Worm (Caenorhabditis elegans) whole organism, midembryonic: Measurements from ENCODE around the gene F53C11.4.

Experiments used
- T22C8.4 ChIP-seq: fragments of 200-800 bp; sonication (Bioruptor generic); IDR thresholded peaks from 2 replicates; pipeline ENCODE4 v1.3.6; 2022; ENCODE audit warnings: missing genetic modification characterization, missing compliant biosample characterization
- cog-1 ChIP-seq: sonication (generic microtip); optimal IDR thresholded peaks from 2 replicates; lab custom pipeline; 2016; ENCODE audit warnings: missing genetic modification characterization, missing compliant biosample characterization
- flt-1 ChIP-seq: fragments of 200-800 bp; sonication (Bioruptor generic); IDR thresholded peaks from 2 replicates; pipeline ENCODE4 v1.3.6; 2022; ENCODE audit warnings: missing genetic modification characterization, missing compliant biosample characterization
- klf-2 ChIP-seq: fragments of 200-800 bp; sonication (Bioruptor generic); conservative IDR thresholded peaks from 2 replicates; pipeline ENCODE4 v1.3.6; 2022; ENCODE audit warnings: missing genetic modification reagents, missing genetic modification characterization, missing compliant biosample characterization
- med-1 ChIP-seq: sonication (generic microtip); optimal IDR thresholded peaks from 2 replicates; lab custom pipeline; 2017; ENCODE audit warnings: missing genetic modification characterization, mild to moderate bottlenecking, missing compliant biosample characterization, antibody characterized with exemption, missing genetic modification reagents; ENCODE audit not compliant: insufficient read depth
- ref-1 ChIP-seq: fragments of 200-800 bp; sonication (Bioruptor generic); conservative IDR thresholded peaks from 2 replicates; pipeline ENCODE4 v1.3.6; 2022; ENCODE audit warnings: missing genetic modification reagents, missing genetic modification characterization, missing compliant biosample characterization
- tab-1 ChIP-seq: fragments of 200-800 bp; sonication (Bioruptor generic); IDR thresholded peaks from 2 replicates; pipeline ENCODE4 v1.3.6; 2022; ENCODE audit warnings: missing genetic modification characterization, missing compliant biosample characterization
- ztf-23 ChIP-seq: fragments of 200-800 bp; sonication (Bioruptor generic); IDR thresholded peaks from 2 replicates; pipeline ENCODE4 v1.3.6; 2022; ENCODE audit warnings: missing genetic modification reagents, missing genetic modification characterization, missing compliant biosample characterization
- ztf-29 ChIP-seq: fragments of 200-800 bp; sonication (Bioruptor generic); IDR thresholded peaks from 2 replicates; pipeline ENCODE4 v1.3.6; 2022; ENCODE audit warnings: missing genetic modification reagents, missing genetic modification characterization, missing compliant biosample characterization

Gene F53C11.4

DNA sequence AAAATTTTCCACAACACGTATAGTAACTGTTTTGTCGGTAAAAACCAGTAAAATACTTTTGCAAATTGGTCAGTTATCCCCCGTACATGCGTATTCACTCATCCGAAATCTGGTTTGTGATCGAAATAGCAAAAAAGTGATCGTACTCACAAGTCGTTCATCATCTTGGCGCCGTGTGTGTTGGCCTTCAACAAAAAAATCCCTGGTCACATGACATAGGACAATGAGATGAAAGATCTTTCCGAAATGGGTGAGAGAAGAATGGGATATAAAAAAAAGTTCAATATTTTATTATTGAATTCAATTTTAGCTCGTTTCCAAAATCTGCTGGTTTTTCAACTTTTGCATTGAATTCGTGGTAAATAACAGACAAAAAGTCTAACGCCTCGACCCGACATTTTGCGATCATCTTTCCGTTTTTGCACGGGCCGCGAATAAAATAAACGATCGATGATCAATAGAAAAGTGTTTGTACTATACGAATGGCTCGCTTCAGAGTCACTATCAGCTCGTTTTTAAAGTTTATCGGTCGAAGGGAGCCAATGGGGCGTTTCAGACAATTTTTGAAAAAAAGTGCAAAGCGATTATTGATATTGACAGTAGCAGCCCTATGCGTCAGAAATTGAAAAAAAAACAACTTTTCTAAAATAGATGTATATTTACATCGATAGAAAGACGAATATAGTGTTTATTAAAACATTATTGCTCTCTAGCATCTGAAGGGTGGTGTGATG, 963 bp upstream of the F53C11.4 start:
- no peak for TF ChIP-seq ztf-23 (GFP tag; lab: Robert Waterston, UW)
- no peak for TF ChIP-seq med-1
- TF ChIP-seq cog-1 (tag; lab: Kevin White, UChicago) = no peak
- TF ChIP-seq T22C8.4 (GFP tag; lab: Robert Waterston, UW) = no peak
- TF ChIP-seq ref-1 (GFP tag; lab: Robert Waterston, UW) = no peak
- TF ChIP-seq tab-1 (GFP tag; lab: Robert Waterston, UW) = no peak
- TF ChIP-seq flt-1 (GFP tag; lab: Robert Waterston, UW) = no peak
- no peak for TF ChIP-seq ztf-29 (GFP tag; lab: Robert Waterston, UW)
- no peak for TF ChIP-seq klf-2 (GFP tag; lab: Robert Waterston, UW)

ce11 chrV:13785767-13786166, 1.4 kb downstream of the F53C11.4 start:
- TF ChIP-seq med-1 (no peak), ref-1 (GFP tag; lab: Robert Waterston, UW) (no peak), ztf-29 (GFP tag; lab: Robert Waterston, UW) (no peak)

DNA sequence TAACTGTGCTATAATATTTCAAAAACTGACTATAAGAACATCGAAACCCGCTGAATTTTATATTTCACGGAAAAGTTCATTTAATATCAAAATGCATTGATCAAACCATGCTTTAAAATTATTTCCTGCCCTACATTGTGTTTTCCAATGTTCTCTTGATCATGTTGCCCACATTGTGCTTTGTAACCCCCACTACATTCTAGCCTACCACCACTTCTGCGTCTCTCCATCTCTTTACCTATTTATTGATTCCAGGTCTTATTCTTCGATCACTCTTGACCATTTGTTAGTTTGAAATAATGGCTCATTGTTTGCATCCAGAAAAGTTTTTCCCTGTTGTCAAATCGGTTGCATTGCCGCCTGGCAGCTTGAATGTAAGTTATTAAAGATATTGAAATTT, 5.0 kb downstream of the F53C11.4 start, which contains the start of gene decr-1.1:
Gene decr-1.1 (plus strand): TSS at position 210 of the 400 bp plus-strand sequence.
- TF ChIP-seq klf-2 (GFP tag; lab: Robert Waterston, UW) = no peak
- TF ChIP-seq T22C8.4 (GFP tag; lab: Robert Waterston, UW) = no peak
- no peak for TF ChIP-seq tab-1 (GFP tag; lab: Robert Waterston, UW)
- no peak for TF ChIP-seq med-1
- no peak for TF ChIP-seq ztf-29 (GFP tag; lab: Robert Waterston, UW)
- TF ChIP-seq cog-1 (tag; lab: Kevin White, UChicago) = no peak
- no peak for TF ChIP-seq ref-1 (GFP tag; lab: Robert Waterston, UW)
- TF ChIP-seq flt-1 (GFP tag; lab: Robert Waterston, UW) = no peak
- TF ChIP-seq ztf-23 (GFP tag; lab: Robert Waterston, UW) = no peak

DNA sequence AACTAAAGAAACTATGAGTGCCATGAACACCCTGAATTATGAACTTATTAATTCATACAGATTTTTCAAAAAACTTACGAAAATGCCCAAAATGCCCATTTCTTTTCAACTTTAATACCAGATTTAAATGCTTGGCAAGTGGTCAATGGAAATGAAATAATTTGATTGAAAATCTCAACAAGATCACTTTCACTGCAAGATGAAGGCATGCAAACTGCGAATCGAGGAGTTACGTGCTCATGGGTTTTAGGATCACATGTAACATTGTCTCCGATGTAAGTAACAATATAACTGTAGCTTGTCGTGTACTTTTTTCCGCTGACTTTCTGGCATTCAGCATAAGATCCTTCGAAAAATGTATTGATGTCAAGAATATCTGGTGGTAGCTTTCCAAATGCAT, 6.2 kb downstream of the F53C11.4 start:
- TF ChIP-seq ztf-29 (GFP tag; lab: Robert Waterston, UW) (no peak), tab-1 (GFP tag; lab: Robert Waterston, UW) (no peak), klf-2 (GFP tag; lab: Robert Waterston, UW) (no peak), med-1 (no peak), T22C8.4 (GFP tag; lab: Robert Waterston, UW) (no peak), ref-1 (GFP tag; lab: Robert Waterston, UW) (no peak), cog-1 (tag; lab: Kevin White, UChicago) (no peak), ztf-23 (GFP tag; lab: Robert Waterston, UW) (no peak), flt-1 (GFP tag; lab: Robert Waterston, UW) (no peak)

ce11 chrV:13777857-13778256, 9.3 kb downstream of the F53C11.4 start, which contains the start of gene F53C11.9:
Gene F53C11.9 (plus strand): TSS chrV:13778015.
- TF ChIP-seq tab-1 (GFP tag; lab: Robert Waterston, UW) (no peak), klf-2 (GFP tag; lab: Robert Waterston, UW) (no peak), ztf-29 (GFP tag; lab: Robert Waterston, UW) (no peak), ztf-23 (GFP tag; lab: Robert Waterston, UW) (no peak), ref-1 (GFP tag; lab: Robert Waterston, UW) (no peak), flt-1 (GFP tag; lab: Robert Waterston, UW) (no peak), med-1 (no peak), T22C8.4 (GFP tag; lab: Robert Waterston, UW) (no peak), cog-1 (tag; lab: Kevin White, UChicago) (no peak)

ce11 chrV:13775529-13775928, 11.6 kb downstream of the F53C11.4 start, which contains the start of gene F53C11.1:
Gene F53C11.1 (plus strand): TSS chrV:13775796.
- no peak for TF ChIP-seq cog-1 (tag; lab: Kevin White, UChicago)
- TF ChIP-seq T22C8.4 (GFP tag; lab: Robert Waterston, UW) = no peak
- no peak for TF ChIP-seq klf-2 (GFP tag; lab: Robert Waterston, UW)

ce11 chrV:13771209-13771608, 15.9 kb downstream of the F53C11.4 start, which contains the start of gene F20G2.5:
Gene F20G2.5 (plus strand): TSS chrV:13771509.
- no peak for TF ChIP-seq tab-1 (GFP tag; lab: Robert Waterston, UW)
- TF ChIP-seq ztf-23 (GFP tag; lab: Robert Waterston, UW) = no peak
- TF ChIP-seq klf-2 (GFP tag; lab: Robert Waterston, UW) = no peak
- no peak for TF ChIP-seq flt-1 (GFP tag; lab: Robert Waterston, UW)
- no peak for TF ChIP-seq T22C8.4 (GFP tag; lab: Robert Waterston, UW)
- TF ChIP-seq cog-1 (tag; lab: Kevin White, UChicago) = no peak
- TF ChIP-seq ztf-29 (GFP tag; lab: Robert Waterston, UW) = no peak
- no peak for TF ChIP-seq ref-1 (GFP tag; lab: Robert Waterston, UW)
- TF ChIP-seq med-1 = no peak

DNA sequence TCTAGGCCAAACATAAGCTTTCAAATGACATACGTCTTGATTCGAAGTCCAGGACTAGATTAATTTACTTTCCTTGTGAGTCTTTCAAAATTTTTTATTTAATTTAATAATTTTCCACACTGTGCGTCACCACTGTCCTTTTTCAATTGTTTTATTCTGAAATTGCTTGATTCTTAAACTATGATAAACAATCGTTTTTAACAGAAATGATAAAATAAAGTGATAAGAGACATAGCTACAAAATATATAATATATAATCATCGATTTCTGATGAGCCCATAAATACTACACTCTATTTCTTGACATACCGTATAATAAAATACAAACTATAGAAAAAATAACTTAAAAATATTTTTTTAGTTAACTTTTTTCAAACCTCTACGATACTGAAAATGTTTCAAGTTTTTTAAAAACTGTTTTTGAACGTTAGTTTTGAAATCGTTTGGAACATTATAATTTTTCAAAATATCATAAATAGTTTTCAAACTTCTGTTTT, 18.2 kb downstream of the F53C11.4 start, which contains the start of gene nas-24:
Gene nas-24 (plus strand): TSS at position 446 of the 496 bp plus-strand sequence.
- TF ChIP-seq T22C8.4 (GFP tag; lab: Robert Waterston, UW) (no peak), med-1 (no peak), cog-1 (tag; lab: Kevin White, UChicago) (no peak)

DNA sequence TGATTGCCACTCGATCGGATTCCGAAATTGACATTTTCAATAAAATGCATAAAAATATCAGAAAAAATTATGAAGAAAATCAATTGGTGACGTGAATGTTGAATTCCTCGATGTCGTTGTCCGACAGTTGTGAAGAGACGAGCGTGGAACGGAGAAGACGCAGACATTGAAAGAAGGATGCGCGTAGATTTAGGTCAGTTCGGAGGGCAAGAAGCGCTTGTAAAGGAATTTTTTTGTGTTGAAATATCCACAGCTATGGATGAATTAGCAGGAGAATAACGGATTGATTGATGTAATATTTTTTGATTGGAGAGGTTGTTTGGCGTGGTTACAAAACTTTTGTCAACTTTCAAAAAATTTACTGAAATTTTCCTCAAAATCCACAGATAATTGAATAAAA, 18.8 kb downstream of the F53C11.4 start, which contains the start of gene F20G2.3:
Gene F20G2.3 (minus strand): TSS at position 101 of the 400 bp plus-strand sequence.
- TF ChIP-seq ref-1 (GFP tag; lab: Robert Waterston, UW) (no peak), flt-1 (GFP tag; lab: Robert Waterston, UW) (no peak), klf-2 (GFP tag; lab: Robert Waterston, UW) (no peak), ztf-23 (GFP tag; lab: Robert Waterston, UW) (no peak), ztf-29 (GFP tag; lab: Robert Waterston, UW) (no peak), tab-1 (GFP tag; lab: Robert Waterston, UW) (no peak), cog-1 (tag; lab: Kevin White, UChicago) (no peak), T22C8.4 (GFP tag; lab: Robert Waterston, UW) (no peak), med-1 (no peak)
